Fruit fly (Drosophila melanogaster) whole organism, wandering third instar larva: Measurements from ENCODE around the gene CG42305.

Experiments
- Abd-B ChIP-seq: fragments of >200 bp; optimal IDR thresholded peaks from 2 replicates; lab custom pipeline; 2017; ENCODE audit warnings: missing biosample characterization, missing genetic modification characterization
- CrebA ChIP-seq: fragments of 200-800 bp; sonication (Bioruptor generic); optimal IDR thresholded peaks from 2 replicates; lab custom pipeline; 2016; ENCODE audit warnings: missing biosample characterization, mild to moderate bottlenecking, missing genetic modification characterization, borderline replicate concordance
- GATAd ChIP-seq: sonication (Bioruptor generic); optimal IDR thresholded peaks from 2 replicates; lab custom pipeline; 2016; ENCODE audit warnings: missing biosample characterization, missing genetic modification characterization
- Hnf4 ChIP-seq: fragments of 200-800 bp; sonication (Bioruptor generic); optimal IDR thresholded peaks from 2 replicates; lab custom pipeline; 2016; ENCODE audit warnings: missing biosample characterization, mild to moderate bottlenecking, missing genetic modification characterization
- Hr83 ChIP-seq: fragments of 200-300 bp; sonication (Bioruptor generic); optimal IDR thresholded peaks from 2 replicates; lab custom pipeline; 2016; ENCODE audit warnings: missing biosample characterization, mild to moderate bottlenecking, missing genetic modification characterization, moderate library complexity; ENCODE audit not compliant: poor library complexity, severe bottlenecking
- Myc ChIP-seq: fragments of >200 bp; optimal IDR thresholded peaks from 2 replicates; lab custom pipeline; 2017
- OdsH ChIP-seq: fragments of 200-800 bp; sonication (Bioruptor generic); optimal IDR thresholded peaks from 2 replicates; lab custom pipeline; 2016; ENCODE audit warnings: missing biosample characterization, mild to moderate bottlenecking, missing genetic modification characterization
- Sp1 ChIP-seq: fragments of 200-800 bp; sonication (Bioruptor generic); optimal IDR thresholded peaks from 3 replicates; lab custom pipeline; 2019; ENCODE audit warnings: missing biosample characterization, mild to moderate bottlenecking, missing genetic modification characterization, moderate library complexity
- br ChIP-seq: fragments of 200-800 bp; sonication (Bioruptor generic); optimal IDR thresholded peaks from 2 replicates; lab custom pipeline; 2016; ENCODE audit warnings: missing biosample characterization, missing genetic modification characterization
- dl ChIP-seq, 2 experiments: fragments of 175-275, 200-275 bp in 1 of 2; fragments of 200-275 bp in 1 of 2; sonication (Bioruptor generic); optimal IDR thresholded peaks; lab custom pipeline; 2018; ENCODE audit warnings: mild to moderate bottlenecking in 2 of 2, missing biosample characterization in 2 of 2, missing genetic modification characterization in 2 of 2, moderate library complexity in 2 of 2; ENCODE audit not compliant: partially characterized antibody in 2 of 2, insufficient read depth in 1 of 2
- pan ChIP-seq: fragments of >200 bp; optimal IDR thresholded peaks from 2 replicates; lab custom pipeline; 2017
- psq ChIP-seq: fragments of 200-800 bp; sonication (Bioruptor generic); optimal IDR thresholded peaks from 3 replicates; lab custom pipeline; 2017; ENCODE audit warnings: missing biosample characterization, mild to moderate bottlenecking, missing genetic modification characterization, moderate library complexity
- usp ChIP-seq: fragments of >200 bp; optimal IDR thresholded peaks from 2 replicates; lab custom pipeline; 2017; ENCODE audit warnings: missing biosample characterization, missing genetic modification characterization

dm6 chr2L:18841210-18841609 lies 28.8 kb downstream of the CG42305 start, which contains the start of gene CG31752:
- no peak for TF ChIP-seq Myc (lab: Kevin White, UChicago)
- TF ChIP-seq GATAd = no peak
- no peak for TF ChIP-seq Hnf4 (GFP tag; lab: Kevin White, UChicago)
- no peak for TF ChIP-seq Abd-B (GFP tag; lab: Kevin White, UChicago)
- TF ChIP-seq Sp1 (GFP tag; lab: Kevin White, UChicago) = no peak
- TF ChIP-seq CrebA = no peak
- TF ChIP-seq psq (GFP tag; lab: Kevin White, UChicago) = no peak
- no peak for TF ChIP-seq br (GFP tag; lab: Kevin White, UChicago)
- no peak for TF ChIP-seq usp (GFP tag; lab: Kevin White, UChicago)
- no peak for TF ChIP-seq Hr83 (GFP tag; lab: Kevin White, UChicago)
- no peak for TF ChIP-seq dl (GFP tag; optimal IDR thresholded peaks at IDR 0.05; lab: Kevin White, UChicago; ENCODE audit: insufficient read depth in 1 of 2, partially characterized antibody in 2 of 2)
- TF ChIP-seq OdsH = no peak
- TF ChIP-seq pan (lab: Kevin White, UChicago) = no peak
